Worm (Caenorhabditis elegans): ENCODE data around the gene C24F3.2.

- TF ChIP-seq elt-1 (tag; optimal IDR thresholded peaks at IDR 0.05) (no peak), ceh-16 (tag; optimal IDR thresholded peaks at IDR 0.05) (no peak), snpc-4 (tag; optimal IDR thresholded peaks at IDR 0.05) (no peak), unc-62 (GFP tag; optimal IDR thresholded peaks at IDR 0.05) (no peak), fos-1 (tag; optimal IDR thresholded peaks at IDR 0.05) (no peak), nhr-6 (tag; optimal IDR thresholded peaks at IDR 0.05) (no peak), nhr-11 (tag; optimal IDR thresholded peaks at IDR 0.05) (no peak), lin-39 (tag; optimal IDR thresholded peaks at IDR 0.05) (no peak), dmd-4 (tag; optimal IDR thresholded peaks at IDR 0.05) (no peak), blmp-1 (tag; optimal IDR thresholded peaks at IDR 0.05; ENCODE audit: insufficient read depth) (no peak), sma-9 (GFP tag; optimal IDR thresholded peaks at IDR 0.05) (peak; percentile 81), sma-9 (tag; optimal IDR thresholded peaks at IDR 0.05) (no peak), lin-11 (tag; optimal IDR thresholded peaks at IDR 0.05) (no peak), ceh-82 (tag; optimal IDR thresholded peaks at IDR 0.05) (no peak), aly-2 (tag; optimal IDR thresholded peaks at IDR 0.05) (no peak)
Observed at ce11 chrIV:10250577-10251075, 28.3 kb downstream of the C24F3.2 start, which contains the start of gene daf-14.
